Fruit fly (Drosophila melanogaster) whole organism, embryonic: ENCODE data around the gene CG12289.

Source experiments
- Antp ChIP-seq: fragments of 200-800 bp; sonication (Bioruptor generic); optimal IDR thresholded peaks from 3 replicates; lab custom pipeline; 2016; ENCODE audit warnings: missing biosample characterization, missing genetic modification characterization
- Atf-2 ChIP-seq: fragments of 200-800 bp; sonication (Bioruptor generic); optimal IDR thresholded peaks from 2 replicates; lab custom pipeline; 2016; ENCODE audit warnings: missing biosample characterization, missing genetic modification characterization
- B-H1 ChIP-seq: fragments of 200-800 bp; sonication (Bioruptor generic); IDR thresholded peaks from 3 replicates; pipeline ENCODE4 v1.3.6; 2022; ENCODE audit warnings: missing biosample characterization, missing genetic modification characterization
- CG10267 ChIP-seq: fragments of 200-800 bp; sonication (Bioruptor generic); optimal IDR thresholded peaks from 2 replicates; lab custom pipeline; 2018; ENCODE audit warnings: missing biosample characterization, mild to moderate bottlenecking, missing genetic modification characterization, moderate library complexity
- CG10565 ChIP-seq: fragments of 200-800 bp; sonication (Bioruptor generic); optimal IDR thresholded peaks from 3 replicates; lab custom pipeline; 2016; ENCODE audit warnings: missing biosample characterization, mild to moderate bottlenecking, missing genetic modification characterization
- CG11456 ChIP-seq: fragments of 200-800 bp; sonication (Bioruptor generic); IDR thresholded peaks from 3 replicates; pipeline ENCODE4 v1.3.6; 2022; ENCODE audit warnings: missing biosample characterization, missing genetic modification characterization
- CG12219 ChIP-seq: fragments of 200-800 bp; sonication (Bioruptor generic); optimal IDR thresholded peaks from 3 replicates; lab custom pipeline; 2018; ENCODE audit warnings: missing biosample characterization, mild to moderate bottlenecking, missing genetic modification characterization
- CG15073 ChIP-seq: fragments of 200-800 bp; sonication (Bioruptor generic); optimal IDR thresholded peaks from 2 replicates; lab custom pipeline; 2016; ENCODE audit warnings: missing biosample characterization, missing genetic modification characterization
- CG15479 ChIP-seq: fragments of 200-800 bp; sonication (Bioruptor generic); optimal IDR thresholded peaks from 3 replicates; lab custom pipeline; 2019; ENCODE audit warnings: missing biosample characterization, mild to moderate bottlenecking, missing genetic modification characterization, moderate library complexity
- CG17328 ChIP-seq: fragments of 200-800 bp; sonication (Bioruptor generic); IDR thresholded peaks from 2 replicates; pipeline ENCODE4 v1.3.6; 2022; ENCODE audit warnings: missing biosample characterization, missing genetic modification characterization
- CG18011 ChIP-seq: fragments of 200-800 bp; sonication (Bioruptor generic); optimal IDR thresholded peaks from 2 replicates; lab custom pipeline; 2017; ENCODE audit warnings: missing biosample characterization, missing genetic modification characterization, mild to moderate bottlenecking, moderate library complexity, missing genotype
- CG2129 ChIP-seq: fragments of 200-800 bp; sonication (Bioruptor generic); IDR thresholded peaks from 2 replicates; pipeline ENCODE4 v1.3.6; 2022; ENCODE audit warnings: missing biosample characterization, missing genetic modification characterization; ENCODE audit not compliant: partially characterized antibody
- CG3163 ChIP-seq: fragments of 200-800 bp; sonication (Bioruptor generic); optimal IDR thresholded peaks from 3 replicates; lab custom pipeline; 2016; ENCODE audit warnings: missing biosample characterization, missing genetic modification characterization
- CG3407 ChIP-seq: fragments of 200-800 bp; sonication (Bioruptor generic); optimal IDR thresholded peaks from 2 replicates; lab custom pipeline; 2018; ENCODE audit warnings: missing biosample characterization, mild to moderate bottlenecking, missing genetic modification characterization
- CG34224 ChIP-seq: fragments of 200-800 bp; sonication (Bioruptor generic); IDR thresholded peaks from 3 replicates; pipeline ENCODE4 v1.3.6; 2022; ENCODE audit warnings: missing biosample characterization, missing genetic modification characterization; ENCODE audit not compliant: partially characterized antibody
- CG3726 ChIP-seq: fragments of 200-800 bp; sonication (Bioruptor generic); IDR thresholded peaks from 3 replicates; pipeline ENCODE4, ENCODE4 v1.3.6; 2022; ENCODE audit warnings: missing biosample characterization, missing genetic modification characterization
- CG4820 ChIP-seq: fragments of 200-800 bp; sonication (Bioruptor generic); optimal IDR thresholded peaks from 3 replicates; lab custom pipeline; 2016; ENCODE audit warnings: missing biosample characterization, missing genetic modification characterization
- CG4854 ChIP-seq: fragments of 200-800 bp; sonication (Bioruptor generic); optimal IDR thresholded peaks from 2 replicates; lab custom pipeline; 2016; ENCODE audit warnings: missing biosample characterization, missing genetic modification characterization, inconsistent platforms
- CG5180 ChIP-seq: fragments of 200-800 bp; sonication (Bioruptor generic); optimal IDR thresholded peaks from 3 replicates; lab custom pipeline; 2017; ENCODE audit warnings: missing biosample characterization, missing genetic modification characterization, mild to moderate bottlenecking, moderate library complexity, missing genetic modification reagents
- CG5953 ChIP-seq: fragments of 200-800 bp; sonication (Bioruptor generic); IDR thresholded peaks from 2 replicates; pipeline ENCODE4 v1.3.6; 2022; ENCODE audit warnings: missing biosample characterization, missing genetic modification characterization
- CG6689 ChIP-seq: fragments of 200-800 bp; sonication (Bioruptor generic); IDR thresholded peaks from 2 replicates; pipeline ENCODE4 v1.3.6; 2022; ENCODE audit warnings: missing biosample characterization, missing genetic modification characterization
- CG6791 ChIP-seq: fragments of 200-800 bp; sonication (Bioruptor generic); IDR thresholded peaks from 3 replicates; pipeline ENCODE4 v1.3.6; 2022; ENCODE audit warnings: missing biosample characterization, missing genetic modification characterization; ENCODE audit not compliant: partially characterized antibody
- CG8359 ChIP-seq: fragments of 200-800 bp; sonication (Bioruptor generic); optimal IDR thresholded peaks from 2 replicates; lab custom pipeline; 2017; ENCODE audit warnings: missing biosample characterization, mild to moderate bottlenecking, missing genetic modification characterization, borderline replicate concordance
- CG8388 ChIP-seq: fragments of 200-800 bp; sonication (Bioruptor generic); optimal IDR thresholded peaks from 2 replicates; lab custom pipeline; 2019; ENCODE audit warnings: missing biosample characterization, mild to moderate bottlenecking, missing genetic modification characterization, moderate library complexity
- CG9437 ChIP-seq: fragments of 200-800 bp; sonication (Bioruptor generic); optimal IDR thresholded peaks from 2 replicates; lab custom pipeline; 2018; ENCODE audit warnings: missing biosample characterization, mild to moderate bottlenecking, missing genetic modification characterization
- CTCF ChIP-seq: fragments of 200-800 bp; sonication (Bioruptor generic); optimal IDR thresholded peaks from 2 replicates; lab custom pipeline; 2017; ENCODE audit warnings: missing biosample characterization, mild to moderate bottlenecking, missing genetic modification characterization, moderate library complexity
- HmgZ ChIP-seq: fragments of 200-800 bp; sonication (Bioruptor generic); optimal IDR thresholded peaks from 2 replicates; lab custom pipeline; 2018; ENCODE audit warnings: missing biosample characterization, mild to moderate bottlenecking, missing genetic modification characterization
- Hr78 ChIP-seq, 2 experiments: fragments of 200-800 bp in 1 of 2; fragments of >200 bp in 1 of 2; sonication (Bioruptor generic) in 1 of 2; optimal IDR thresholded peaks; 2 replicates each; lab custom pipeline; 2017 to 2019; ENCODE audit warnings: missing biosample characterization in 2 of 2, missing genetic modification characterization in 2 of 2, mild to moderate bottlenecking in 1 of 2, moderate library complexity in 1 of 2
- Jarid2 ChIP-seq: fragments of 200-800 bp; sonication (Bioruptor generic); optimal IDR thresholded peaks from 3 replicates; lab custom pipeline; 2017; ENCODE audit warnings: mild to moderate bottlenecking, missing biosample characterization, missing genetic modification reagents, missing genetic modification characterization
- Nf-YB ChIP-seq: fragments of 200-800 bp; sonication (Bioruptor generic); optimal IDR thresholded peaks from 3 replicates; lab custom pipeline; 2019; ENCODE audit warnings: missing biosample characterization, mild to moderate bottlenecking, missing genetic modification characterization, moderate library complexity
- Side ChIP-seq: fragments of 200-800 bp; sonication (Bioruptor generic); optimal IDR thresholded peaks from 2 replicates; lab custom pipeline; 2016; ENCODE audit warnings: missing biosample characterization, missing genetic modification characterization
- Sin3A ChIP-seq: fragments of >200 bp; optimal IDR thresholded peaks from 2 replicates; lab custom pipeline; 2018
- TFAM ChIP-seq: fragments of 200-800 bp; sonication (Bioruptor generic); optimal IDR thresholded peaks from 2 replicates; lab custom pipeline; 2017; ENCODE audit warnings: missing biosample characterization, missing genetic modification characterization, inconsistent platforms
- Trl ChIP-seq, 3 experiments: fragments of >200 bp in 2 of 3; fragments of 200-800 bp in 1 of 3; sonication (Bioruptor generic) in 1 of 3; optimal IDR thresholded peaks; 2 replicates in 1 of 3; 3 replicates in 2 of 3; lab custom pipeline; 2016 to 2017; ENCODE audit warnings: missing biosample characterization in 1 of 3, missing genetic modification characterization in 1 of 3
- ap ChIP-seq: fragments of 200-800 bp; sonication (Bioruptor generic); IDR thresholded peaks from 2 replicates; pipeline ENCODE4 v1.3.6; 2022; ENCODE audit warnings: missing biosample characterization, missing genetic modification characterization
- cas ChIP-seq: fragments of 200-800 bp; sonication (Bioruptor generic); IDR thresholded peaks from 2 replicates; pipeline ENCODE4 v1.3.6; 2022; ENCODE audit warnings: missing biosample characterization, missing genetic modification characterization
- dimm ChIP-seq: fragments of 200-800 bp; sonication (Bioruptor generic); IDR thresholded peaks from 2 replicates; pipeline ENCODE4 v1.3.6; 2022; ENCODE audit warnings: missing biosample characterization, missing genetic modification characterization
- eyg ChIP-seq: fragments of 200-800 bp; sonication (Bioruptor generic); optimal IDR thresholded peaks from 3 replicates; lab custom pipeline; 2016; ENCODE audit warnings: missing biosample characterization, missing genetic modification characterization
- gce ChIP-seq: fragments of 200-800 bp; sonication (Bioruptor generic); IDR thresholded peaks from 3 replicates; pipeline ENCODE4 v1.3.6; 2022; ENCODE audit warnings: missing biosample characterization, missing genetic modification characterization
- grau ChIP-seq: fragments of 200-800 bp; optimal IDR thresholded peaks from 3 replicates; lab custom pipeline; 2019; ENCODE audit warnings: missing biosample characterization, mild to moderate bottlenecking, missing genetic modification characterization, moderate library complexity
- gsb ChIP-seq: fragments of 200-800 bp; sonication (Bioruptor generic); IDR thresholded peaks from 2 replicates; pipeline ENCODE4 v1.3.6; 2022; ENCODE audit warnings: missing biosample characterization, missing genetic modification characterization
- ind ChIP-seq: fragments of 200-800 bp; sonication (Bioruptor generic); optimal IDR thresholded peaks from 3 replicates; lab custom pipeline; 2016; ENCODE audit warnings: missing biosample characterization, missing genetic modification characterization
- lab ChIP-seq: fragments of 200-800 bp; sonication (Bioruptor generic); optimal IDR thresholded peaks from 3 replicates; lab custom pipeline; 2017; ENCODE audit warnings: missing biosample characterization, missing genetic modification characterization, mild to moderate bottlenecking, moderate library complexity, missing genetic modification reagents
- mam ChIP-seq: fragments of 200-800 bp; sonication (Bioruptor generic); optimal IDR thresholded peaks from 3 replicates; lab custom pipeline; 2016; ENCODE audit warnings: missing biosample characterization, missing genetic modification characterization
- pum ChIP-seq: fragments of 200-800 bp; sonication (Bioruptor generic); optimal IDR thresholded peaks from 2 replicates; lab custom pipeline; 2016; ENCODE audit warnings: missing biosample characterization, missing genetic modification characterization
- rib ChIP-seq: fragments of 200-800 bp; sonication (Bioruptor generic); IDR thresholded peaks from 2 replicates; pipeline ENCODE4 v1.3.6; 2022; ENCODE audit warnings: missing biosample characterization, missing genetic modification characterization
- sens-2 ChIP-seq: fragments of 200-800 bp; sonication (Bioruptor generic); IDR thresholded peaks from 2 replicates; pipeline ENCODE4 v1.3.6; 2022; ENCODE audit warnings: missing biosample characterization, missing genetic modification characterization
- tap ChIP-seq: fragments of 200-800 bp; optimal IDR thresholded peaks from 3 replicates; lab custom pipeline; 2019; ENCODE audit warnings: missing biosample characterization, mild to moderate bottlenecking, missing genetic modification characterization, moderate library complexity
- tio ChIP-seq: fragments of 200-800 bp; sonication (Bioruptor generic); optimal IDR thresholded peaks from 2 replicates; lab custom pipeline; 2017; ENCODE audit warnings: missing biosample characterization, missing genetic modification characterization, inconsistent platforms
- tll ChIP-seq, 2 experiments: fragments of 200-800 bp in 1 of 2; fragments of >200 bp in 1 of 2; sonication (Bioruptor generic) in 1 of 2; optimal IDR thresholded peaks; 2 replicates each; lab custom pipeline; 2017 to 2019; ENCODE audit warnings: missing biosample characterization in 2 of 2, missing genetic modification characterization in 2 of 2, mild to moderate bottlenecking in 1 of 2, moderate library complexity in 1 of 2
- unpg ChIP-seq: fragments of 200-800 bp; sonication (Bioruptor generic); optimal IDR thresholded peaks from 3 replicates; lab custom pipeline; 2018; ENCODE audit warnings: missing biosample characterization, mild to moderate bottlenecking, missing genetic modification characterization, moderate library complexity

CG12289 gene

dm6 chr3L:11483135-11483534, 24.9 kb upstream of the CG12289 start (continued):
- no peak for TF ChIP-seq CG2129 (GFP tag; lab: Robert Waterston, UW)
- no peak for TF ChIP-seq CTCF (GFP tag; lab: Kevin White, UChicago)
- TF ChIP-seq gsb (GFP tag; lab: Robert Waterston, UW) = no peak
- no peak for TF ChIP-seq CG11456 (GFP tag; lab: Robert Waterston, UW)
- no peak for TF ChIP-seq CG5180 (GFP tag; lab: Kevin White, UChicago)
- peak; percentile 8 for TF ChIP-seq ind (GFP tag; lab: Kevin White, UChicago)
- no peak for TF ChIP-seq CG3726 (GFP tag; lab: Robert Waterston, UW)
- no peak for TF ChIP-seq HmgZ (tag; lab: Kevin White, UChicago)
- no peak for TF ChIP-seq Hr78 (GFP tag; optimal IDR thresholded peaks at IDR 0.05; lab: Kevin White, UChicago)
- TF ChIP-seq CG18011 (GFP tag; lab: Kevin White, UChicago) = no peak
- TF ChIP-seq sens-2 (GFP tag; lab: Robert Waterston, UW) = no peak
- TF ChIP-seq unpg = peak; percentile 44
- TF ChIP-seq cas (GFP tag; lab: Robert Waterston, UW) = no peak
- TF ChIP-seq CG10267 (tag; lab: Kevin White, UChicago) = peak; percentile 8
- no peak for TF ChIP-seq Sin3A (lab: Kevin White, UChicago)
- TF ChIP-seq Trl (optimal IDR thresholded peaks at IDR 0.05; lab: Kevin White, UChicago) = no peak
- TF ChIP-seq Trl (GFP tag; optimal IDR thresholded peaks at IDR 0.05; lab: Kevin White, UChicago) = peak; percentile 35
- TF ChIP-seq tll (GFP tag; optimal IDR thresholded peaks at IDR 0.05; lab: Kevin White, UChicago) = no peak
- peak; percentile 17 for TF ChIP-seq CG8359
- TF ChIP-seq CG15073 (GFP tag; lab: Kevin White, UChicago) = no peak
- no peak for TF ChIP-seq CG34224 (GFP tag; lab: Robert Waterston, UW)
- TF ChIP-seq Jarid2 (GFP tag; lab: Kevin White, UChicago) = peak; percentile 3
- peak; percentile 21 for TF ChIP-seq eyg
- TF ChIP-seq grau = peak; percentile 54
- peak; percentile 14 for TF ChIP-seq tap (tag; lab: Kevin White, UChicago)
- TF ChIP-seq B-H1 (GFP tag; lab: Robert Waterston, UW) = no peak
- TF ChIP-seq Nf-YB = no peak
- TF ChIP-seq Side = peak; percentile 33
- peak; percentile 45 for TF ChIP-seq CG8388
- peak; percentile 33 for TF ChIP-seq pum (GFP tag; lab: Kevin White, UChicago)
- TF ChIP-seq rib (GFP tag; lab: Robert Waterston, UW) = no peak
- TF ChIP-seq CG10565 (GFP tag; lab: Kevin White, UChicago) = no peak
- TF ChIP-seq CG6689 (GFP tag; lab: Robert Waterston, UW) = peak; percentile 51; the same call in 1 of the 2 replicates
- peak; percentile 14 for TF ChIP-seq CG3407 (GFP tag; lab: Kevin White, UChicago)
- TF ChIP-seq CG5953 (GFP tag; lab: Robert Waterston, UW) = no peak
- no peak for TF ChIP-seq ap (GFP tag; lab: Robert Waterston, UW)
- TF ChIP-seq TFAM (GFP tag; lab: Kevin White, UChicago) = no peak
- TF ChIP-seq Antp (GFP tag; lab: Kevin White, UChicago) = peak; percentile 32
- TF ChIP-seq lab (GFP tag; lab: Kevin White, UChicago) = peak; percentile 55
- no peak for TF ChIP-seq CG12219 (GFP tag; lab: Kevin White, UChicago)
- 0 out of 3 replicates have a peak, but pooled peaks have one; percentile 52 for TF ChIP-seq CG6791 (GFP tag; lab: Robert Waterston, UW)
- TF ChIP-seq tio (GFP tag; lab: Kevin White, UChicago) = peak; percentile 51
- no peak for TF ChIP-seq CG15479 (GFP tag; lab: Kevin White, UChicago)
- TF ChIP-seq CG17328 = peak; percentile 33; the same call in 1 of the 2 replicates
- TF ChIP-seq CG4854 (GFP tag; lab: Kevin White, UChicago) = no peak
- peak; percentile 38 for TF ChIP-seq CG9437 (GFP tag; lab: Kevin White, UChicago)
- TF ChIP-seq CG3163 (GFP tag; lab: Kevin White, UChicago) = no peak
- no peak for TF ChIP-seq dimm
- TF ChIP-seq gce (GFP tag; lab: Robert Waterston, UW) = 0 out of 3 replicates have a peak, but pooled peaks have one; percentile 10
- TF ChIP-seq mam (GFP tag; lab: Kevin White, UChicago) = peak; percentile 43
- peak; percentile 45 for TF ChIP-seq CG4820 (GFP tag; lab: Kevin White, UChicago)
- TF ChIP-seq Atf-2 (GFP tag; lab: Kevin White, UChicago) = peak; percentile 1
